Worm (Caenorhabditis elegans) whole organism, late embryonic: ENCODE results near the gene dhs-7.

Experiments used
- C08G9.2 ChIP-seq: sonication (generic microtip); optimal IDR thresholded peaks from 2 replicates; lab custom pipeline; 2016; ENCODE audit warnings: mild to moderate bottlenecking, missing genetic modification characterization, moderate library complexity, missing compliant biosample characterization
- C38D4.7 ChIP-seq: fragments of 200-800 bp; sonication (Bioruptor generic); optimal IDR thresholded peaks from 2 replicates; lab custom pipeline; 2018; ENCODE audit warnings: mild to moderate bottlenecking, missing genetic modification characterization, moderate library complexity, missing compliant biosample characterization
- F13H6.1 ChIP-seq: sonication (generic microtip); optimal IDR thresholded peaks from 2 replicates; lab custom pipeline; 2016; ENCODE audit warnings: missing genetic modification characterization, missing compliant biosample characterization
- K02D7.2 ChIP-seq: sonication (generic microtip); optimal IDR thresholded peaks from 2 replicates; lab custom pipeline; 2017; ENCODE audit warnings: mild to moderate bottlenecking, missing genetic modification characterization, missing compliant biosample characterization
- K09A11.1 ChIP-seq: sonication (generic microtip); optimal IDR thresholded peaks from 2 replicates; lab custom pipeline; 2017; ENCODE audit warnings: antibody characterized with exemption, mild to moderate bottlenecking, missing genetic modification characterization, missing compliant biosample characterization; ENCODE audit not compliant: insufficient read depth
- T23F11.4 ChIP-seq: fragments of 200-800 bp; sonication (Bioruptor generic); optimal IDR thresholded peaks from 2 replicates; lab custom pipeline; 2018; ENCODE audit warnings: mild to moderate bottlenecking, missing genetic modification characterization, missing compliant biosample characterization
- Y22D7AL.16 ChIP-seq: sonication (generic microtip); optimal IDR thresholded peaks from 2 replicates; lab custom pipeline; 2016; ENCODE audit warnings: missing genetic modification characterization, missing compliant biosample characterization
- ceh-14 ChIP-seq: sonication (generic microtip); optimal IDR thresholded peaks from 2 replicates; lab custom pipeline; 2016; ENCODE audit warnings: missing genotype, missing genetic modification characterization, missing compliant biosample characterization
- ceh-18 ChIP-seq: sonication (generic microtip); optimal IDR thresholded peaks from 2 replicates; lab custom pipeline; 2016; ENCODE audit warnings: missing genetic modification characterization, missing compliant biosample characterization
- ceh-2 ChIP-seq: sonication (generic microtip); optimal IDR thresholded peaks from 2 replicates; lab custom pipeline; 2016; ENCODE audit warnings: missing genotype, missing genetic modification characterization, missing compliant biosample characterization
- ceh-24 ChIP-seq: sonication (generic microtip); optimal IDR thresholded peaks from 2 replicates; lab custom pipeline; 2016; ENCODE audit warnings: mild to moderate bottlenecking, missing genetic modification characterization, missing compliant biosample characterization
- ceh-31 ChIP-seq: sonication (generic microtip); optimal IDR thresholded peaks from 2 replicates; lab custom pipeline; 2016; ENCODE audit warnings: missing genetic modification characterization, missing compliant biosample characterization
- ceh-34 ChIP-seq: sonication (generic microtip); optimal IDR thresholded peaks from 2 replicates; lab custom pipeline; 2016; ENCODE audit warnings: mild to moderate bottlenecking, missing genetic modification characterization, missing compliant biosample characterization
- ceh-48 ChIP-seq: sonication (generic microtip); optimal IDR thresholded peaks from 2 replicates; lab custom pipeline; 2016; ENCODE audit warnings: missing genetic modification characterization, inconsistent platforms, missing compliant biosample characterization
- ceh-6 ChIP-seq: fragments of 200-800 bp; sonication (Bioruptor generic); optimal IDR thresholded peaks from 2 replicates; lab custom pipeline; 2018; ENCODE audit warnings: mild to moderate bottlenecking, missing genetic modification characterization, missing compliant biosample characterization
- dmd-4 ChIP-seq: sonication (generic microtip); optimal IDR thresholded peaks from 2 replicates; lab custom pipeline; 2016; ENCODE audit warnings: borderline replicate concordance, missing genetic modification characterization, missing compliant biosample characterization
- elt-2 ChIP-seq: sonication (generic microtip); optimal IDR thresholded peaks from 2 replicates; lab custom pipeline; 2016; ENCODE audit warnings: missing genetic modification reagents, missing genetic modification characterization, missing compliant biosample characterization
- elt-4 ChIP-seq: sonication (generic microtip); optimal IDR thresholded peaks from 2 replicates; lab custom pipeline; 2016; ENCODE audit warnings: missing genetic modification characterization, missing compliant biosample characterization
- fax-1 ChIP-seq: sonication (generic microtip); optimal IDR thresholded peaks from 2 replicates; lab custom pipeline; 2016; ENCODE audit warnings: missing genotype, missing genetic modification characterization, missing compliant biosample characterization
- fkh-6 ChIP-seq: sonication (generic microtip); optimal IDR thresholded peaks from 2 replicates; lab custom pipeline; 2016; ENCODE audit warnings: missing genetic modification characterization, missing compliant biosample characterization
- gmeb-2 ChIP-seq: sonication (generic microtip); optimal IDR thresholded peaks from 2 replicates; lab custom pipeline; 2016; ENCODE audit warnings: missing genetic modification characterization, inconsistent platforms, missing compliant biosample characterization
- hlh-13 ChIP-seq: fragments of 200-800 bp; sonication (Bioruptor generic); optimal IDR thresholded peaks from 2 replicates; lab custom pipeline; 2018; ENCODE audit warnings: mild to moderate bottlenecking, missing genetic modification characterization, missing compliant biosample characterization
- hlh-15 ChIP-seq: sonication (generic microtip); optimal IDR thresholded peaks from 2 replicates; lab custom pipeline; 2016; ENCODE audit warnings: missing genetic modification characterization, missing compliant biosample characterization
- hlh-30 ChIP-seq: sonication (generic microtip); optimal IDR thresholded peaks from 2 replicates; lab custom pipeline; 2017; ENCODE audit warnings: antibody characterized with exemption, missing genetic modification characterization, missing compliant biosample characterization; ENCODE audit not compliant: insufficient read depth
- hlh-6 ChIP-seq: sonication (generic microtip); optimal IDR thresholded peaks from 2 replicates; lab custom pipeline; 2016; ENCODE audit warnings: missing genotype, missing genetic modification characterization, missing compliant biosample characterization
- hlh-8 ChIP-seq: sonication (generic microtip); optimal IDR thresholded peaks from 2 replicates; lab custom pipeline; 2016; ENCODE audit warnings: missing genotype, missing genetic modification characterization, missing compliant biosample characterization
- lin-11 ChIP-seq: fragments of 200-800 bp; sonication (Bioruptor generic); optimal IDR thresholded peaks from 2 replicates; lab custom pipeline; 2018; ENCODE audit warnings: mild to moderate bottlenecking, missing genetic modification characterization, missing compliant biosample characterization
- madf-2 ChIP-seq: sonication (generic microtip); optimal IDR thresholded peaks from 2 replicates; lab custom pipeline; 2017; ENCODE audit warnings: missing genetic modification characterization, missing compliant biosample characterization
- mec-3 ChIP-seq: sonication (generic microtip); optimal IDR thresholded peaks from 2 replicates; lab custom pipeline; 2016; ENCODE audit warnings: borderline replicate concordance, missing genetic modification characterization, missing compliant biosample characterization
- nhr-11 ChIP-seq: fragments of 150-350 bp; optimal IDR thresholded peaks from 2 replicates; lab custom pipeline; 2014; ENCODE audit warnings: missing biosample characterization, missing genetic modification characterization
- nhr-232 ChIP-seq: sonication (generic microtip); optimal IDR thresholded peaks from 2 replicates; lab custom pipeline; 2016; ENCODE audit warnings: missing genetic modification characterization, missing compliant biosample characterization
- npax-4 ChIP-seq: sonication (generic microtip); optimal IDR thresholded peaks from 2 replicates; lab custom pipeline; 2016; ENCODE audit warnings: missing genetic modification characterization, missing compliant biosample characterization
- odd-2 ChIP-seq: sonication (generic microtip); optimal IDR thresholded peaks from 2 replicates; lab custom pipeline; 2017; ENCODE audit warnings: antibody characterized with exemption, mild to moderate bottlenecking, missing genetic modification characterization, missing compliant biosample characterization
- pag-3 ChIP-seq: sonication (generic microtip); optimal IDR thresholded peaks from 2 replicates; lab custom pipeline; 2016; ENCODE audit warnings: missing compliant biosample characterization, missing genetic modification characterization, borderline replicate concordance
- pat-9 ChIP-seq: fragments of 200-800 bp; sonication (Bioruptor generic); optimal IDR thresholded peaks from 2 replicates; lab custom pipeline; 2018; ENCODE audit warnings: mild to moderate bottlenecking, missing genetic modification characterization, moderate library complexity, missing compliant biosample characterization
- pax-1 ChIP-seq: fragments of 150-350 bp; optimal IDR thresholded peaks from 2 replicates; lab custom pipeline; 2014; ENCODE audit warnings: missing biosample characterization, missing genetic modification characterization
- pha-2 ChIP-seq: sonication (generic microtip); optimal IDR thresholded peaks from 2 replicates; lab custom pipeline; 2017; ENCODE audit warnings: mild to moderate bottlenecking, missing genetic modification characterization, missing compliant biosample characterization
- pha-4 ChIP-seq: fragments of 150-350 bp; optimal IDR thresholded peaks from 2 replicates; lab custom pipeline; 2018; ENCODE audit warnings: missing biosample characterization, missing genetic modification reagents, missing genetic modification characterization
- pqm-1 ChIP-seq: sonication (generic microtip); optimal IDR thresholded peaks from 2 replicates; lab custom pipeline; 2016; ENCODE audit warnings: missing genetic modification characterization, missing compliant biosample characterization
- pros-1 ChIP-seq: fragments of 150-350 bp; optimal IDR thresholded peaks from 2 replicates; lab custom pipeline; 2014; ENCODE audit warnings: missing biosample characterization, missing genetic modification reagents, missing genetic modification characterization
- ref-2 ChIP-seq: sonication (generic microtip); optimal IDR thresholded peaks from 2 replicates; lab custom pipeline; 2016; ENCODE audit warnings: missing genetic modification characterization, missing compliant biosample characterization
- rnt-1 ChIP-seq: sonication (generic microtip); optimal IDR thresholded peaks from 2 replicates; lab custom pipeline; 2016; ENCODE audit warnings: missing genetic modification characterization, missing compliant biosample characterization
- sdc-2 ChIP-seq: sonication (generic microtip); optimal IDR thresholded peaks from 2 replicates; lab custom pipeline; 2016; ENCODE audit warnings: missing genotype, missing genetic modification characterization, missing compliant biosample characterization
- sox-4 ChIP-seq: sonication (generic microtip); optimal IDR thresholded peaks from 2 replicates; lab custom pipeline; 2017; ENCODE audit warnings: mild to moderate bottlenecking, missing genetic modification characterization, inconsistent platforms, missing compliant biosample characterization
- tbx-7 ChIP-seq: sonication (generic microtip); optimal IDR thresholded peaks from 2 replicates; lab custom pipeline; 2016; ENCODE audit warnings: missing genotype, missing genetic modification characterization, missing compliant biosample characterization
- unc-42 ChIP-seq: sonication (generic microtip); optimal IDR thresholded peaks from 2 replicates; lab custom pipeline; 2016; ENCODE audit warnings: missing genotype, missing genetic modification characterization, missing compliant biosample characterization
- unc-55 ChIP-seq: sonication (generic microtip); optimal IDR thresholded peaks from 2 replicates; lab custom pipeline; 2017; ENCODE audit warnings: missing biosample characterization, missing genetic modification reagents, missing genetic modification characterization
- ztf-16 ChIP-seq: sonication (generic microtip); optimal IDR thresholded peaks from 2 replicates; lab custom pipeline; 2017; ENCODE audit warnings: missing genetic modification characterization, missing compliant biosample characterization

The dhs-7 gene

ce11 chrII:7186117-7186516 lies 22.1 kb downstream of the dhs-7 start:
- no peak for TF ChIP-seq K02D7.2 (tag; lab: Kevin White, UChicago)
- no peak for TF ChIP-seq ceh-18 (tag; lab: Kevin White, UChicago)
- TF ChIP-seq ceh-6 (GFP tag; lab: Kevin White, UChicago): no peak
- no peak for TF ChIP-seq odd-2
- no peak for TF ChIP-seq C08G9.2
- no peak for TF ChIP-seq lin-11 (tag; lab: Kevin White, UChicago)
- no peak for TF ChIP-seq fax-1
- no peak for TF ChIP-seq ceh-2 (tag; lab: Kevin White, UChicago)
- no peak for TF ChIP-seq ceh-31 (tag; lab: Kevin White, UChicago)
- no peak for TF ChIP-seq hlh-30 (tag; lab: Kevin White, UChicago)
- no peak for TF ChIP-seq pax-1 (tag; lab: Kevin White, UChicago)
- no peak for TF ChIP-seq unc-55
- TF ChIP-seq ceh-48: no peak
- TF ChIP-seq ceh-24 (tag; lab: Kevin White, UChicago): no peak

ce11 chrII:7183493-7184272 lies 24.6 kb downstream of the dhs-7 start, which contains the start of gene pdl-1:
Gene pdl-1, plus strand, starts transcription at chrII:7183801.
- TF ChIP-seq rnt-1 (tag; lab: Kevin White, UChicago) (peak; percentile 89), nhr-232 (tag; lab: Kevin White, UChicago) (peak; percentile 92), nhr-11 (tag; lab: Kevin White, UChicago) (no peak), C38D4.7 (GFP tag; lab: Kevin White, UChicago) (peak; percentile 94), pha-2 (tag; lab: Kevin White, UChicago) (peak; percentile 91), ceh-14 (tag; lab: Kevin White, UChicago) (peak; percentile 89), ceh-6 (GFP tag; lab: Kevin White, UChicago) (peak; percentile 92), F13H6.1 (peak; percentile 79), ref-2 (tag; lab: Kevin White, UChicago) (peak; percentile 91), fkh-6 (tag; lab: Kevin White, UChicago) (peak; percentile 91), gmeb-2 (tag; lab: Kevin White, UChicago) (peak; percentile 94), unc-42 (tag; lab: Kevin White, UChicago) (peak; percentile 74), pag-3 (peak; percentile 82), sdc-2 (tag; lab: Kevin White, UChicago) (peak; percentile 87), pha-4 (tag; lab: Kevin White, UChicago) (no peak), sox-4 (tag; lab: Kevin White, UChicago) (peak; percentile 94), hlh-15 (tag; lab: Kevin White, UChicago) (peak; percentile 89), madf-2 (tag; lab: Kevin White, UChicago) (peak; percentile 92), T23F11.4 (GFP tag; lab: Kevin White, UChicago) (peak; percentile 95), ceh-34 (tag; lab: Kevin White, UChicago) (peak; percentile 93), K02D7.2 (tag; lab: Kevin White, UChicago) (peak; percentile 90), hlh-13 (GFP tag; lab: Kevin White, UChicago) (peak; percentile 94), hlh-30 (tag; lab: Kevin White, UChicago) (peak; percentile 68), hlh-6 (tag; lab: Kevin White, UChicago) (peak; percentile 97), C08G9.2 (peak; percentile 88), ztf-16 (tag; lab: Kevin White, UChicago) (peak; percentile 95), ceh-2 (tag; lab: Kevin White, UChicago) (peak; percentile 90), dmd-4 (peak; percentile 89), ceh-48 (peak; percentile 85), pros-1 (tag; lab: Kevin White, UChicago) (peak; percentile 83), Y22D7AL.16 (tag; lab: Kevin White, UChicago) (peak; percentile 87), hlh-8 (tag; lab: Kevin White, UChicago) (peak; percentile 86), fax-1 (peak; percentile 88), tbx-7 (tag; lab: Kevin White, UChicago) (peak; percentile 72), K09A11.1 (tag; lab: Kevin White, UChicago) (peak; percentile 72), elt-4 (tag; lab: Kevin White, UChicago) (peak; percentile 84), pat-9 (peak; percentile 93), ceh-31 (tag; lab: Kevin White, UChicago) (peak; percentile 86), pqm-1 (tag; lab: Kevin White, UChicago) (peak; percentile 84), npax-4 (tag; lab: Kevin White, UChicago) (peak; percentile 74), ceh-18 (tag; lab: Kevin White, UChicago) (peak; percentile 86), mec-3 (tag; lab: Kevin White, UChicago) (peak; percentile 80), elt-2 (tag; lab: Kevin White, UChicago) (peak; percentile 94)
